Worm (Caenorhabditis elegans) whole organism, L4/young adult: Measurements from ENCODE around the gene K08F4.12.

Source experiments
- W03F9.2 ChIP-seq: fragments of 150-350 bp; optimal IDR thresholded peaks from 2 replicates; lab custom pipeline; 2014; ENCODE audit warnings: missing biosample characterization, missing genetic modification characterization
- dao-5 ChIP-seq: sonication (generic microtip); optimal IDR thresholded peaks from 2 replicates; lab custom pipeline; 2016; ENCODE audit warnings: missing genotype, missing genetic modification characterization, moderate library complexity, missing compliant biosample characterization
- him-1 ChIP-seq: sonication (generic microtip); optimal IDR thresholded peaks from 2 replicates; lab custom pipeline; 2016; ENCODE audit warnings: missing genotype, missing genetic modification reagents, missing genetic modification characterization, missing compliant biosample characterization

ce11 chrIV:10170808-10171207 is 32.9 kb downstream of the K08F4.12 start:
- no peak for TF ChIP-seq W03F9.2 (tag; lab: Kevin White, UChicago)
- TF ChIP-seq him-1 (tag; lab: Kevin White, UChicago), result no peak
- no peak for TF ChIP-seq dao-5 (tag; lab: Kevin White, UChicago)
